Worm (Caenorhabditis elegans) whole organism, midembryonic: ENCODE measurements around the gene pos-1.

Source experiments
- T22C8.4 ChIP-seq: fragments of 200-800 bp; sonication (Bioruptor generic); IDR thresholded peaks from 2 replicates; pipeline ENCODE4 v1.3.6; 2022; ENCODE audit warnings: missing genetic modification characterization, missing compliant biosample characterization
- klf-2 ChIP-seq: fragments of 200-800 bp; sonication (Bioruptor generic); conservative IDR thresholded peaks from 2 replicates; pipeline ENCODE4 v1.3.6; 2022; ENCODE audit warnings: missing genetic modification reagents, missing genetic modification characterization, missing compliant biosample characterization
- ref-1 ChIP-seq: fragments of 200-800 bp; sonication (Bioruptor generic); conservative IDR thresholded peaks from 2 replicates; pipeline ENCODE4 v1.3.6; 2022; ENCODE audit warnings: missing genetic modification reagents, missing genetic modification characterization, missing compliant biosample characterization
- tab-1 ChIP-seq: fragments of 200-800 bp; sonication (Bioruptor generic); IDR thresholded peaks from 2 replicates; pipeline ENCODE4 v1.3.6; 2022; ENCODE audit warnings: missing genetic modification characterization, missing compliant biosample characterization
- ztf-29 ChIP-seq: fragments of 200-800 bp; sonication (Bioruptor generic); IDR thresholded peaks from 2 replicates; pipeline ENCODE4 v1.3.6; 2022; ENCODE audit warnings: missing genetic modification reagents, missing genetic modification characterization, missing compliant biosample characterization

- TF ChIP-seq ztf-29 (GFP tag; lab: Robert Waterston, UW) (no peak), ref-1 (GFP tag; lab: Robert Waterston, UW) (no peak), tab-1 (GFP tag; lab: Robert Waterston, UW) (no peak), T22C8.4 (GFP tag; lab: Robert Waterston, UW) (no peak), klf-2 (GFP tag; lab: Robert Waterston, UW) (no peak)
Observed at ce11 chrV:8406155-8406554, 7.7 kb upstream of the pos-1 start.
